Fruit fly (Drosophila melanogaster): ENCODE data around the gene Archease.
A peak's percentile ranks its signal among the peaks of the same experiment; 100 is the strongest.

The Archease gene

DNA sequence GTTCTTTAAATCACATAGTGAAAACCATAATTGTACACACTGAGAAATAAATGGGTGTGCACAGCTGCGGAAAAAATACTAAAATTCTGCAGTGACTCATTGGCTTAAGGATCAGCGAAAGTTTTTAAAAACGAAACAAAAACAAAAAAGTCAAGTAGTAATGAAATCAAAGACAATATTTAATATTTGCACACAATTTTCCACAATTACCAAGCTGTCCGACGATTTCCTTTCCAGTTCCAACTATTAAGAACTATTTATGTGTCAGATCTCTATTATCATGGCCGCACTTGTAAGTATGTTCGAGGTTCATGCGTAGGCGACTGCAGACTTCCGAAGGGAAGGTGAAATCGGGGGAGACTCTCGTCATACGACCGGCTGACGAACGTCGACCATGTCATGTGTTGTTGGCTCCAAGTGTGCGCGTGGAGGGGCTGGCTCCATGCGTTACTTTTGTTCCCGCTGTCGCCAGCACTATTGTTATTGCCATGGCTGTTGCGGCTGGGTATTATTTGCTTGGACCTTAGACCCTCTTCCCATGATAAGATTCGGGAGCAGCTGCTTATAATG, 47.8 kb downstream of the Archease start (continued):
- TF ChIP-seq disco-r (GFP tag; optimal IDR thresholded peaks at IDR 0.05): no peak

- TF ChIP-seq rib (GFP tag; IDR thresholded peaks at IDR 0.05) (no peak), gcm2 (GFP tag; optimal IDR thresholded peaks at IDR 0.05) (peak; percentile 42), Med (GFP tag) (peak; percentile 97), NK7.1 (GFP tag; optimal IDR thresholded peaks at IDR 0.05) (peak; percentile 87), yki (optimal IDR thresholded peaks at IDR 0.05) (no peak), schlank (tag; optimal IDR thresholded peaks at IDR 0.05) (peak; percentile 75), Myb (GFP tag; optimal IDR thresholded peaks at IDR 0.05) (peak; percentile 61), Mad (GFP tag; optimal IDR thresholded peaks at IDR 0.05) (peak; percentile 65), HLH3B (GFP tag; IDR thresholded peaks at IDR 0.05) (no peak), HLH54F (GFP tag; optimal IDR thresholded peaks at IDR 0.05) (peak; percentile 62), run (tag; optimal IDR thresholded peaks at IDR 0.05) (peak; percentile 65), Oaz (GFP tag; IDR thresholded peaks at IDR 0.05) (no peak), Hand (GFP tag; optimal IDR thresholded peaks at IDR 0.05) (peak; percentile 64), danr (GFP tag; IDR thresholded peaks at IDR 0.05) (no peak), CG17802 (tag; optimal IDR thresholded peaks at IDR 0.05) (peak; percentile 25), CG13123 (GFP tag; optimal IDR thresholded peaks at IDR 0.05) (peak; percentile 88), Fer3 (tag; optimal IDR thresholded peaks at IDR 0.05) (peak; percentile 61), Lim3 (GFP tag; IDR thresholded peaks at IDR 0.05) (no peak), CG6683 (GFP tag; optimal IDR thresholded peaks at IDR 0.05) (peak; percentile 85), D19A (tag; optimal IDR thresholded peaks at IDR 0.05) (peak; percentile 65), cas (GFP tag; IDR thresholded peaks at IDR 0.05) (no peak), CG10565 (GFP tag; optimal IDR thresholded peaks at IDR 0.05) (no peak), CG2712 (tag; optimal IDR thresholded peaks at IDR 0.05) (peak; percentile 42), dimm (GFP tag; IDR thresholded peaks at IDR 0.05) (no peak), CG12071 (GFP tag; optimal IDR thresholded peaks at IDR 0.05) (peak; percentile 87), CG17385 (GFP tag; optimal IDR thresholded peaks at IDR 0.05) (peak; percentile 53), CG6765 (GFP tag; optimal IDR thresholded peaks at IDR 0.05) (peak; percentile 80), ftz-f1 (GFP tag; optimal IDR thresholded peaks at IDR 0.05) (peak; percentile 52), CG13894 (tag; optimal IDR thresholded peaks at IDR 0.05) (peak; percentile 79), CG15479 (GFP tag; optimal IDR thresholded peaks at IDR 0.05) (peak; percentile 97), CG4617 (GFP tag; optimal IDR thresholded peaks at IDR 0.05; ENCODE audit: borderline replicate concordance) (no peak), inv (GFP tag; IDR thresholded peaks at IDR 0.05; ENCODE audit: partially characterized antibody) (no peak), CG7928 (GFP tag; optimal IDR thresholded peaks at IDR 0.05) (peak; percentile 38), aop (GFP tag; IDR thresholded peaks at IDR 0.05) (no peak), Dip2 (GFP tag; IDR thresholded peaks at IDR 0.05) (no peak), Mes4 (GFP tag; optimal IDR thresholded peaks at IDR 0.05) (peak; percentile 92), CG2202 (tag; optimal IDR thresholded peaks at IDR 0.05) (peak; percentile 93), jing (GFP tag; optimal IDR thresholded peaks at IDR 0.05) (no peak), CG5245 (GFP tag; optimal IDR thresholded peaks at IDR 0.05) (peak; percentile 5), odd (GFP tag; optimal IDR thresholded peaks at IDR 0.05) (peak; percentile 89), CG31224 (GFP tag; IDR thresholded peaks at IDR 0.05) (no peak), pho (GFP tag; optimal IDR thresholded peaks at IDR 0.05) (peak; percentile 12), onecut (GFP tag; IDR thresholded peaks at IDR 0.05) (peak; percentile 69), CG10979 (tag; optimal IDR thresholded peaks at IDR 0.05) (peak; percentile 35), cg (GFP tag; optimal IDR thresholded peaks at IDR 0.05) (peak; percentile 99), CG12391 (tag; optimal IDR thresholded peaks at IDR 0.05) (peak; percentile 13), disco-r (GFP tag; optimal IDR thresholded peaks at IDR 0.05) (peak; percentile 75), kni (GFP tag; optimal IDR thresholded peaks at IDR 0.05) (peak; percentile 98), maf-S (GFP tag; optimal IDR thresholded peaks at IDR 0.05) (peak; percentile 67)
These were observed 49.4 kb downstream of the Archease start for dm6 chr3R:21613322-21613807.
